Fruit fly (Drosophila melanogaster): ENCODE results near the gene CG45490.

Gene CG45490

DNA sequence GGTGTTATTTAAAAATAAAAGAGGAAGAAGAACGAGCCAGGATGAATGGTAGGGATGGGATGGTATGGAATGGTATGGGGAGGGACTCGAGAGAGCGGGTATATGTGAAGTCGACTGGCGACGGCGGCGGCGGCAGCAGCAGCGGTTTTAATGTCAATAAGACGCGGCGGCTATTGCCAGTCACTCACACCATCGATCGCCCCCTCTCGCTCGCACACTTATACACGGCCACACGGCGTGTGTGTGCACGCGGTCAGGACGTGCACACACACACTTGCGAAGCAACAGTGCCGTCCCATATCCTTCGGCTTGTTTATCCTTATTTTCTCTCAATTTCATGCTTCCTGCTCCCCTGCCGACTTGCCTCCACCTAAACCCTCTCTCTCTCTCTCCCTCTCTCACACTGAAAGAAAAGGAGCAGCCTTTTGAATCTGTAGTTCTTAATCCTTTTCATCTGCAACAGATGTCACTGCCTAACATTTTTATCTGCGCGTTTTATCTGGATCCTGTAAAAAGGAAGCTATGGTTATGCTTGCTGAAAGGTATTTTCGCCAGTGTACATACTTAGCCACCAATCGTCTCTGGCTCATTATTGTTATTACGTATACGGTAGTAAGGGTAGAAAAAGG lies 44.9 kb downstream of the CG45490 start:
- TF ChIP-seq brk (GFP tag; optimal IDR thresholded peaks at IDR 0.05) (peak; percentile 18), HLH106 (tag; optimal IDR thresholded peaks at IDR 0.05) (peak; percentile 79), sv (GFP tag; optimal IDR thresholded peaks at IDR 0.05) (peak; percentile 58), Abd-B (GFP tag; optimal IDR thresholded peaks at IDR 0.05) (no peak), dmrt93B (GFP tag; optimal IDR thresholded peaks at IDR 0.05) (peak; percentile 48), Mio (GFP tag; optimal IDR thresholded peaks at IDR 0.05) (no peak), ey (GFP tag; optimal IDR thresholded peaks at IDR 0.05) (peak; percentile 85), Hnf4 (GFP tag; optimal IDR thresholded peaks at IDR 0.05) (peak; percentile 73), sage (GFP tag; optimal IDR thresholded peaks at IDR 0.05) (peak; percentile 14), usp (GFP tag; optimal IDR thresholded peaks at IDR 0.05) (no peak), Vsx2 (GFP tag; optimal IDR thresholded peaks at IDR 0.05; ENCODE audit: partially characterized antibody) (no peak), Hr83 (GFP tag; optimal IDR thresholded peaks at IDR 0.05; ENCODE audit: poor library complexity, severe bottlenecking) (peak; percentile 20), OdsH (GFP tag; optimal IDR thresholded peaks at IDR 0.05) (peak; percentile 68), woc (GFP tag; optimal IDR thresholded peaks at IDR 0.05) (peak; percentile 52), Jra (GFP tag; optimal IDR thresholded peaks at IDR 0.05) (peak; percentile 68), rgr (GFP tag; optimal IDR thresholded peaks at IDR 0.05) (peak; percentile 82), h (GFP tag; optimal IDR thresholded peaks at IDR 0.05) (peak; percentile 80), Sp1 (GFP tag; optimal IDR thresholded peaks at IDR 0.05) (peak; percentile 73), CG9705 (GFP tag; optimal IDR thresholded peaks at IDR 0.05) (peak; percentile 38), N (GFP tag; optimal IDR thresholded peaks at IDR 0.05) (no peak), psq (GFP tag; optimal IDR thresholded peaks at IDR 0.05) (peak; percentile 63), Rel (GFP tag; optimal IDR thresholded peaks at IDR 0.05) (no peak), Rel (tag; optimal IDR thresholded peaks at IDR 0.05) (peak; percentile 16), dsf (GFP tag; optimal IDR thresholded peaks at IDR 0.05; ENCODE audit: borderline replicate concordance) (peak; percentile 11), Hr78 (GFP tag; optimal IDR thresholded peaks at IDR 0.05) (no peak), GATAd (GFP tag; optimal IDR thresholded peaks at IDR 0.05) (no peak), Myc (optimal IDR thresholded peaks at IDR 0.05) (no peak), fru (GFP tag; optimal IDR thresholded peaks at IDR 0.05) (peak; percentile 86), Dfd (GFP tag; optimal IDR thresholded peaks at IDR 0.05) (no peak), foxo (GFP tag; optimal IDR thresholded peaks at IDR 0.05) (peak in 1 of 2 experiments; percentile 87), dl (GFP tag; optimal IDR thresholded peaks at IDR 0.05; ENCODE audit: insufficient read depth in 1 of 2, partially characterized antibody in 2 of 2) (no peak), jim (GFP tag; optimal IDR thresholded peaks at IDR 0.05) (no peak), br (GFP tag; optimal IDR thresholded peaks at IDR 0.05) (peak; percentile 76), Dif (GFP tag; optimal IDR thresholded peaks at IDR 0.05; ENCODE audit: partially characterized antibody) (no peak), tai (GFP tag; optimal IDR thresholded peaks at IDR 0.05) (no peak), lola (GFP tag; optimal IDR thresholded peaks at IDR 0.05) (no peak), CG32264 (GFP tag; optimal IDR thresholded peaks at IDR 0.05) (no peak), CrebA (GFP tag; optimal IDR thresholded peaks at IDR 0.05; ENCODE audit: borderline replicate concordance) (no peak), pan (optimal IDR thresholded peaks at IDR 0.05) (no peak)

DNA sequence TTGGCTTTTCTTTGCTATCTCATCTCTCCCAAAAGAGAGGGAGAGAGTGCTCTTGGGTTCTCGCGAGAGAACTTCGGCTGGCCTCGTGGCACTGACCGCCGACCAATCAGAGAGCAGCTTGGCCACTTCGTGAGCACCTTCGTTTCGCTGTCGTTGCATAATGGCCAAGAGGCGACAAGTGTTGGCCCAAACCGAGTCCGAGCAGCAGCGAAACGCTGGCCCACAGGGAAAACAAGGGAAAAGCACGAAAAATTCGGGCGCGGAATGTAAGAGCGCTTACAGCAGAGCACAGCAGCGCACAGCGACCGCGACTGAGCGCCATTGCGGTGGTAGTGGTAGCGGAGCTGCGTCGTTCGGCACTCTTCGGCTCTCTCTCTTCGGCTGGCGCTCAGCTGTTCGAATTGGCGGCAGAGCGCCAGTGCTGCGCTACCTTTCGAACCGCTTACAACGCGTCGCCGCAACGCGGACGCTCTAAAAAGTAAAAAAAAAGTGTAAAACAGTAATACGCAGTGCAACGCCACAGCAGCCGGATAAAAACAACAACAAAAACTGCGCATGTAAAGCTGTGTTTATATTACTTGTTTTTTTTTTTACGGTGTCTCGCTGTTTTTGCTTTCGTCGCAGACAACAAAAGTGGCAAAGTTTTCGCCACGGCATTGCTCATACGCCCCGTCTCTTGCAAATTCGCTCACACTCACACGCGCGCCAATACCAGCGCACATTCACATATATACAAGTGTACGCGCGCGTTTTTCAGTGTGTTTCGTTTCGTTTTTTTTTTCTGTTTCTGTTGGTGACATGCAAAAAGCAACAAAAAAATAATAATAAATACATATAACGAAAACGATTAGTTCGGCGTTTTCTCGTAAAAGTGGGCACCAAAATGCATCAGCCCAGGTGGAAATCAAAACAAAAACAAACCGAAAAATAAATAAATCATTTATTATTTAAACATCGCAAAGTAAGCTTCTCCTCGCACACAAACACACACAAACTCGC lies 46.9 kb downstream of the CG45490 start:
- TF ChIP-seq Jra (GFP tag; optimal IDR thresholded peaks at IDR 0.05) (peak; percentile 26), usp (GFP tag; optimal IDR thresholded peaks at IDR 0.05) (no peak), N (GFP tag; optimal IDR thresholded peaks at IDR 0.05) (no peak), Dif (GFP tag; optimal IDR thresholded peaks at IDR 0.05; ENCODE audit: partially characterized antibody) (peak; percentile 74), Hr83 (GFP tag; optimal IDR thresholded peaks at IDR 0.05; ENCODE audit: poor library complexity, severe bottlenecking) (no peak), OdsH (GFP tag; optimal IDR thresholded peaks at IDR 0.05) (no peak), psq (GFP tag; optimal IDR thresholded peaks at IDR 0.05) (peak; percentile 36), dsf (GFP tag; optimal IDR thresholded peaks at IDR 0.05; ENCODE audit: borderline replicate concordance) (no peak), Hnf4 (GFP tag; optimal IDR thresholded peaks at IDR 0.05) (peak; percentile 20), jim (GFP tag; optimal IDR thresholded peaks at IDR 0.05) (peak; percentile 73), foxo (GFP tag; optimal IDR thresholded peaks at IDR 0.05) (peak in 1 of 2 experiments; percentile 33), fru (GFP tag; optimal IDR thresholded peaks at IDR 0.05) (peak; percentile 63), rgr (GFP tag; optimal IDR thresholded peaks at IDR 0.05) (peak; percentile 57), Rel (GFP tag; optimal IDR thresholded peaks at IDR 0.05) (peak; percentile 77), Rel (tag; optimal IDR thresholded peaks at IDR 0.05) (peak; percentile 4), tai (GFP tag; optimal IDR thresholded peaks at IDR 0.05) (no peak), h (GFP tag; optimal IDR thresholded peaks at IDR 0.05) (peak; percentile 46), Sp1 (GFP tag; optimal IDR thresholded peaks at IDR 0.05) (peak; percentile 50), CrebA (GFP tag; optimal IDR thresholded peaks at IDR 0.05; ENCODE audit: borderline replicate concordance) (peak; percentile 37), sage (GFP tag; optimal IDR thresholded peaks at IDR 0.05) (no peak), brk (GFP tag; optimal IDR thresholded peaks at IDR 0.05) (peak; percentile 29), dl (GFP tag; optimal IDR thresholded peaks at IDR 0.05; ENCODE audit: insufficient read depth in 1 of 2, partially characterized antibody in 2 of 2) (peak in 1 of 2 experiments; percentile 68), br (GFP tag; optimal IDR thresholded peaks at IDR 0.05) (peak; percentile 14)
